Fruit fly (Drosophila melanogaster): ENCODE results near the gene mAChR-B.
"Not testable (repeated sequence)": the region's sequence is repeated elsewhere in the genome, so short reads cannot be mapped to it uniquely, and the experiment has no call there.

Gene mAChR-B

dm6 chr3R:8058984-8059383, at the start of gene mAChR-B:
Gene mAChR-B (plus strand): TSS chr3R:8059284.
- TF ChIP-seq CG17801 (GFP tag; optimal IDR thresholded peaks at IDR 0.05; ENCODE audit: partially characterized antibody) = no peak

dm6 chr3R:8013121-8014009, 45.7 kb upstream of the mAChR-B start, which contains the start of the genes CG10435 and Pbp95:
Gene CG10435 (minus strand): TSS chr3R:8013201.
Gene Pbp95 (plus strand): TSS chr3R:8013791.
- TF ChIP-seq CG17801 (GFP tag; optimal IDR thresholded peaks at IDR 0.05; ENCODE audit: partially characterized antibody) = peak; percentile 66

- TF ChIP-seq CG17801 (GFP tag; optimal IDR thresholded peaks at IDR 0.05; ENCODE audit: partially characterized antibody) = no peak
Observed at dm6 chr3R:8026515-8026914, 32.6 kb upstream of the mAChR-B start.

dm6 chr3R:8027203-8027688, 31.8 kb upstream of the mAChR-B start:
- TF ChIP-seq CG17801 (GFP tag; optimal IDR thresholded peaks at IDR 0.05; ENCODE audit: partially characterized antibody) = peak; percentile 16

- no peak for TF ChIP-seq CG17801 (GFP tag; optimal IDR thresholded peaks at IDR 0.05; ENCODE audit: partially characterized antibody)
Observed at dm6 chr3R:8029496-8030013, 29.5 kb upstream of the mAChR-B start, which contains the start of gene ImpE3. Gene ImpE3 (minus strand): TSS chr3R:8029546.

dm6 chr3R:8030151-8030899, 28.8 kb upstream of the mAChR-B start, which contains the start of the genes CG10903 and CG2747:
Gene CG10903 (plus strand): TSS chr3R:8030411.
Gene CG2747 (minus strand): TSS chr3R:8030790.
- peak; percentile 28 for TF ChIP-seq CG17801 (GFP tag; optimal IDR thresholded peaks at IDR 0.05; ENCODE audit: partially characterized antibody)

- peak; percentile 32 for TF ChIP-seq CG17801 (GFP tag; optimal IDR thresholded peaks at IDR 0.05; ENCODE audit: partially characterized antibody)
Observed at dm6 chr3R:8032923-8033478, 26.1 kb upstream of the mAChR-B start, which contains the start of the genes CG11035 and unc-45. Gene CG11035 (minus strand): TSS chr3R:8033009. Gene unc-45 (plus strand): TSS chr3R:8033301.

- no peak for TF ChIP-seq CG17801 (GFP tag; optimal IDR thresholded peaks at IDR 0.05; ENCODE audit: partially characterized antibody)
Observed at dm6 chr3R:8037896-8038295, 21.2 kb upstream of the mAChR-B start.

- no peak for TF ChIP-seq CG17801 (GFP tag; optimal IDR thresholded peaks at IDR 0.05; ENCODE audit: partially characterized antibody)
Observed at dm6 chr3R:8038927-8039326, 20.2 kb upstream of the mAChR-B start.

- TF ChIP-seq CG17801 (GFP tag; optimal IDR thresholded peaks at IDR 0.05; ENCODE audit: partially characterized antibody) = no peak
Observed at dm6 chr3R:8040843-8041242, 18.2 kb upstream of the mAChR-B start, which contains the start of gene CG43060. Gene CG43060 (plus strand): TSS chr3R:8041224.

dm6 chr3R:8048867-8049266, 10.2 kb upstream of the mAChR-B start, which contains the start of gene CG43618:
Gene CG43618 (plus strand): TSS chr3R:8049167.
- TF ChIP-seq CG17801 (GFP tag; optimal IDR thresholded peaks at IDR 0.05; ENCODE audit: partially characterized antibody) = not testable (repeated sequence)

dm6 chr3R:8049373-8049772, 9.7 kb upstream of the mAChR-B start, which contains the start of gene CG43061:
Gene CG43061 (plus strand): TSS chr3R:8049673.
- TF ChIP-seq CG17801 (GFP tag; optimal IDR thresholded peaks at IDR 0.05; ENCODE audit: partially characterized antibody) = not testable (repeated sequence)

- TF ChIP-seq CG17801 (GFP tag; optimal IDR thresholded peaks at IDR 0.05; ENCODE audit: partially characterized antibody) = no peak
Observed at dm6 chr3R:8072635-8073034, 13.6 kb downstream of the mAChR-B start.

dm6 chr3R:8086952-8087351, 27.9 kb downstream of the mAChR-B start, which contains the start of gene CG7910:
Gene CG7910 (plus strand): TSS chr3R:8087252.
- TF ChIP-seq CG17801 (GFP tag; optimal IDR thresholded peaks at IDR 0.05; ENCODE audit: partially characterized antibody) = no peak

Measured in ovary, adult (tissue).